Worm (Caenorhabditis elegans): ENCODE measurements around the gene egl-17.

Gene egl-17

DNA sequence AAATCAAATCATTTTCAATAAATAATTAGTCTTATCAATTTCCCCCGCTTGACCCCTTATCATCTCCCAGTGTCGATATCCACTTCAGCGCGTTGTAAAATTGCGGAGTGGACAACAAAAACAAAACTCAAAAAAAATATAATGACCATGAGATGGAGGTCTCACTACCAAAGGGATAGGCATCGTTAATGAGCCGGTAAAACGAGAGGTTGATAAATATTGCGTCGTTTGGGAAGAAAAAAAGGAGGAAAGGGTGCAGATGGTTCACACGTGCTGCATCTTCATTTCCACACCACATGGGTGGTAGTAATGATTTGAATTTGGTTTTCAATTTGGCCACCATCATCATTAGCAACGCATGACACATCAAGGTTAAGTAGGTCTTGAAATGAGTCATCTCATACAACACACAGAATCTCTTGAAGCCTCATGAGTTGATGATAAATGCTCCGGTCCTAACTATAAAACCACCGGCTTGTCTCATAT lies 22.1 kb upstream of the egl-17 start:
- TF ChIP-seq gmeb-1 (tag; optimal IDR thresholded peaks at IDR 0.05) = no peak
- TF ChIP-seq egl-27 (tag; optimal IDR thresholded peaks at IDR 0.05) = no peak
- no peak for TF ChIP-seq mbf-1 (tag; optimal IDR thresholded peaks at IDR 0.05)
- no peak for TF ChIP-seq nhr-23 (tag; optimal IDR thresholded peaks at IDR 0.05)
- TF ChIP-seq unc-55 (GFP tag; optimal IDR thresholded peaks at IDR 0.05) = no peak
- TF ChIP-seq crh-2 (tag; optimal IDR thresholded peaks at IDR 0.05) = no peak
- no peak for TF ChIP-seq zag-1 (tag; optimal IDR thresholded peaks at IDR 0.05)
- no peak for TF ChIP-seq nhr-129 (tag; optimal IDR thresholded peaks at IDR 0.05)
- no peak for TF ChIP-seq elt-3 (tag; optimal IDR thresholded peaks at IDR 0.05)

DNA sequence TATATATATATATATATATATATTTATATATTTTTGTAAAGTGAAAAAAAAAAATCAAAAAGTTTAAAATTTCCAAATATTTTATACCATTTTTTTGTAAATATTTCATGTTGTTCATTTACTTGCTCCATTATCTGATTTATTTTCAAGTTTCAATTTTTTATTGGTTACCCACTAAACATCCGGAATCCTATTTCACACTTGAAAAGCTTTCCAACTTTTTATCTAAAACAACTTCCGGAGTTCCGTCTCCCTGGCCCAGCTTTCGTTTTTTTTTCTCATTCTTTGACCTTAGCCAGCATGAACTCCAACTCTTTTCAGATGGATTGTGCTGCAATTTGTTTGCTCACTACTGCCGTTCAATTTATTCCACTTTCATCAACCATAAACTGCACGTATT lies 13.2 kb upstream of the egl-17 start, which contains the start of gene F38G1.3:
Gene F38G1.3, plus strand, starts transcription at position 301 of the 400 bp plus-strand sequence.
- TF ChIP-seq gmeb-1 (tag; optimal IDR thresholded peaks at IDR 0.05) (no peak), unc-55 (GFP tag; optimal IDR thresholded peaks at IDR 0.05) (no peak)

DNA sequence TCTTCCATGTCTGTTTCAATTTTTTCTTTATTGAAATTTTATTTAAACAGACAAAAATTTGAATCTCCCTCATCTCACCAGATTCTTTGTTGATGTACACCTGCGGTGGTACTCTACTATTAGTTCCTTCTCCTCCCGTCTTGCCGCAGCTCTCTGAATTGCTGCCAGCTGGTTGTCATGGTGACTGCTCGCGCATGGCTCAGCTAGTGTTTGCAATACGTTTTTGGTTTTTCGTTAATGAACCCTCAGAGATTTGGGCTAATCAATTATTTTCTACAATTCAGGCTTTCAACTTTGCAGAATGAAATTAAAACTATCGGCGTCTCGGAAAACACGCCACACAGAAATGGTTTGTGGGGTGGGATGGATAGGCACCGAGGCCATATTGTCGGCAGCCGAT lies 8.3 kb upstream of the egl-17 start, which contains the start of gene che-2:
Gene che-2, plus strand, starts transcription at position 301 of the 400 bp plus-strand sequence.
- TF ChIP-seq mbf-1 (tag; optimal IDR thresholded peaks at IDR 0.05) (no peak), elt-3 (tag; optimal IDR thresholded peaks at IDR 0.05) (no peak), lsy-2 (tag; optimal IDR thresholded peaks at IDR 0.05) (no peak), mdl-1 (tag; optimal IDR thresholded peaks at IDR 0.05) (no peak), sma-3 (GFP tag; optimal IDR thresholded peaks at IDR 0.05) (no peak), unc-39 (tag; optimal IDR thresholded peaks at IDR 0.05) (no peak), ceh-16 (tag; optimal IDR thresholded peaks at IDR 0.05) (no peak), Y55F3AM.14 (GFP tag; optimal IDR thresholded peaks at IDR 0.05) (no peak), lin-13 (GFP tag; optimal IDR thresholded peaks at IDR 0.05) (no peak), elt-1 (tag; optimal IDR thresholded peaks at IDR 0.05) (no peak), ama-1 (optimal IDR thresholded peaks at IDR 0.05) (no peak), ceh-82 (tag; optimal IDR thresholded peaks at IDR 0.05) (no peak), dmd-4 (tag; optimal IDR thresholded peaks at IDR 0.05) (no peak), ztf-1 (GFP tag; conservative IDR thresholded peaks at IDR 0.05) (no peak), ztf-11 (tag; optimal IDR thresholded peaks at IDR 0.05) (no peak), nhr-6 (tag; optimal IDR thresholded peaks at IDR 0.05) (no peak), sma-9 (GFP tag; optimal IDR thresholded peaks at IDR 0.05) (no peak), sma-9 (tag; optimal IDR thresholded peaks at IDR 0.05) (no peak)

DNA sequence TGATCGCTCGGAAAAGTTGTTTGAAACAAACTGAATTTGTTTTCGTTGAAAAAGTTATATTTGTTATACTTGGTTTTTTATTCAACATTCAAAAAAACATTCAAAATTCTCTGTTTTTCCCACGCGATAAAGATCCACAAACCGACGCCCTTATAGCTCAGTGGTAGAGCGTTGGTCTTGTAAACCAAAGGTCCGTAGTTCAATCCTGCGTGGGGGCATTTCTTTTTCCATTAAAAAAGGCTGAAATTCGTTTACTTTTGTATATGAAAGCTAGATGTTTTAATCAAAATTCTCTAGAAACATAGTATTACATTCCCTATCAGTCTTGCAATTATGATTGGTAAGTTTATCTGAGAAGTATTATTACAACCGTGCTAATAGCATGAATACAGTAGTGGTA lies 1.8 kb upstream of the egl-17 start:
- no peak for TF ChIP-seq C34F6.9 (tag; optimal IDR thresholded peaks at IDR 0.05)

DNA sequence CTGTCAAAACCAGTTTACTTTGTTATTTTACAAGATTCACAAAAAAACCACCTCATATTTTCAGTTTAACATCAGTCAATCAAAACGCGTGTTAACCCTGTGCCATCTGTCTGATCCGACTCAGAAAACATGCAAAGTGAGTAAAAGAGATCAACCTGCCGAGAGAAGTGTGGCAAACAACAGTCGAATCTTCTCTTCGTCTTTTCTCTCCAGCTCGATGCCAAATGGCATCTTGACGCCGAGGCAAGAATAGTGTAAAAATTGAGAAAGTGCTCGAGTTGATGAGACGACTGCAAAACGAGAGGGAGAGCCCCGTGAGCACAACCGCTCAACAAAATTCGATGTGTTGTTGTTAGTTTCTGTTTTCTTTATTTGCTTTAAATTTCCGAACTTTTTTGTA lies 3.4 kb downstream of the egl-17 start, which contains the start of gene B0310.1:
Gene B0310.1, plus strand, starts transcription at position 310 of the 400 bp plus-strand sequence.
- no peak for TF ChIP-seq peb-1 (tag; optimal IDR thresholded peaks at IDR 0.05)
- peak; percentile 51 for TF ChIP-seq nhr-129 (tag; optimal IDR thresholded peaks at IDR 0.05)
- TF ChIP-seq nhr-21 (tag; optimal IDR thresholded peaks at IDR 0.05) = no peak

DNA sequence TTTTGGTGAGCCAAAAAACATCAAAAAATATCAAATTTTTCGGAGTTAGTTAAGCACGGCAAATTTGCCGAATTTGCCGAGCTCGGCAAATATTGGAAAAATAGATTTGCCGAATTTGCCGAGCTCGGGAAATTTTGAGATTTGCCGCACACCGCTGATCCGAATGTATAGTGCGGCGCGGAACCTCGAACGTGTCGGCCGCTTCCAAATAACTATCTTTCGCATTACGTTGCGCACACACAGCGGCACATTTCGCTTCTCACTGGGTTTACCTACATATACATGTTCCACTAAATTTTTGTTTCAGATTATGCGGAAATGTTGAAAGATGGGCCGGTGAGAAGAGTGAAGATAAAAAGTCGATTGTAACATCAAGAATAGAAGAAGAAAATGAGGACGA lies 7.3 kb downstream of the egl-17 start:
- TF ChIP-seq lsy-2 (tag; optimal IDR thresholded peaks at IDR 0.05) (no peak), unc-39 (tag; optimal IDR thresholded peaks at IDR 0.05) (no peak), unc-62 (GFP tag; optimal IDR thresholded peaks at IDR 0.05) (no peak), lin-11 (tag; optimal IDR thresholded peaks at IDR 0.05) (no peak), nhr-129 (tag; optimal IDR thresholded peaks at IDR 0.05) (no peak), nhr-25 (tag; optimal IDR thresholded peaks at IDR 0.05) (no peak), nhr-77 (tag; optimal IDR thresholded peaks at IDR 0.05) (no peak), egl-27 (tag; optimal IDR thresholded peaks at IDR 0.05) (no peak), ztf-11 (tag; optimal IDR thresholded peaks at IDR 0.05) (no peak), mab-5 (tag; optimal IDR thresholded peaks at IDR 0.05) (no peak), nhr-6 (tag; optimal IDR thresholded peaks at IDR 0.05) (no peak), nhr-23 (tag; optimal IDR thresholded peaks at IDR 0.05) (no peak), nhr-12 (tag; optimal IDR thresholded peaks at IDR 0.05) (no peak), gmeb-1 (tag; optimal IDR thresholded peaks at IDR 0.05) (no peak), fos-1 (tag; optimal IDR thresholded peaks at IDR 0.05) (no peak), ZK546.5 (tag; optimal IDR thresholded peaks at IDR 0.05) (no peak)
